Worm (Caenorhabditis elegans) whole organism, mixed stage, embryonic: Measurements from ENCODE around the gene srw-54.

ENCODE experiments used
- M03D4.4 ChIP-seq: sonication (generic microtip); optimal IDR thresholded peaks from 2 replicates; lab custom pipeline; 2017; ENCODE audit warnings: mild to moderate bottlenecking, missing genetic modification characterization, missing compliant biosample characterization
- blmp-1 ChIP-seq: fragments of 150-350 bp; optimal IDR thresholded peaks from 2 replicates; lab custom pipeline; 2014; ENCODE audit warnings: missing biosample characterization, missing genetic modification characterization
- ceh-39 ChIP-seq: fragments of 150-350 bp; optimal IDR thresholded peaks from 2 replicates; lab custom pipeline; 2014; ENCODE audit warnings: missing biosample characterization, missing genetic modification characterization
- ceh-43 ChIP-seq: fragments of 200-800 bp; sonication (Bioruptor generic); optimal IDR thresholded peaks from 2 replicates; lab custom pipeline; 2018; ENCODE audit warnings: mild to moderate bottlenecking, missing genetic modification characterization, moderate library complexity, missing compliant biosample characterization
- ceh-83 ChIP-seq: fragments of 200-800 bp; sonication (Bioruptor generic); optimal IDR thresholded peaks from 2 replicates; lab custom pipeline; 2018; ENCODE audit warnings: mild to moderate bottlenecking, missing genetic modification characterization, missing compliant biosample characterization
- ces-1 ChIP-seq: fragments of 150-350 bp; optimal IDR thresholded peaks from 2 replicates; lab custom pipeline; 2014; ENCODE audit warnings: missing biosample characterization, missing genetic modification reagents, missing genetic modification characterization
- cnd-1 ChIP-seq: fragments of 200-800 bp; sonication (Bioruptor generic); optimal IDR thresholded peaks from 2 replicates; lab custom pipeline; 2018; ENCODE audit warnings: mild to moderate bottlenecking, missing genetic modification characterization, missing compliant biosample characterization
- drap-1 ChIP-seq: fragments of 200-800 bp; sonication (Bioruptor generic); optimal IDR thresholded peaks from 3 replicates; lab custom pipeline; 2018; ENCODE audit warnings: mild to moderate bottlenecking, missing genetic modification characterization, missing compliant biosample characterization
- elt-1 ChIP-seq: sonication (generic microtip); optimal IDR thresholded peaks from 2 replicates; lab custom pipeline; 2017; ENCODE audit warnings: missing genetic modification characterization, mild to moderate bottlenecking, missing compliant biosample characterization, antibody characterized with exemption, moderate library complexity, borderline replicate concordance; ENCODE audit not compliant: insufficient read depth
- elt-3 ChIP-seq: fragments of 150-350 bp; optimal IDR thresholded peaks from 2 replicates; lab custom pipeline; 2014; ENCODE audit warnings: missing biosample characterization, missing genetic modification characterization
- flh-1 ChIP-seq: fragments of 200-800 bp; sonication (Bioruptor generic); optimal IDR thresholded peaks from 2 replicates; lab custom pipeline; 2018; ENCODE audit warnings: mild to moderate bottlenecking, missing genetic modification characterization, moderate library complexity, missing compliant biosample characterization
- ham-2 ChIP-seq: fragments of 200-800 bp; sonication (Bioruptor generic); optimal IDR thresholded peaks from 2 replicates; lab custom pipeline; 2018; ENCODE audit warnings: mild to moderate bottlenecking, missing genetic modification characterization, missing compliant biosample characterization
- lin-13 ChIP-seq: fragments of 150-350 bp; optimal IDR thresholded peaks from 2 replicates; lab custom pipeline; 2014; ENCODE audit warnings: missing biosample characterization, missing genetic modification characterization
- mab-5 ChIP-seq: fragments of 150-350 bp; optimal IDR thresholded peaks from 2 replicates; lab custom pipeline; 2014; ENCODE audit warnings: missing biosample characterization, missing genetic modification characterization
- mep-1 ChIP-seq: fragments of 150-350 bp; optimal IDR thresholded peaks from 2 replicates; lab custom pipeline; 2017; ENCODE audit warnings: missing biosample characterization, missing genetic modification reagents, missing genetic modification characterization, inconsistent platforms
- mls-2 ChIP-seq: sonication (generic microtip); optimal IDR thresholded peaks from 2 replicates; lab custom pipeline; 2016; ENCODE audit warnings: mild to moderate bottlenecking, missing genetic modification characterization, moderate library complexity, missing compliant biosample characterization
- nhr-12 ChIP-seq: fragments of 150-350 bp; optimal IDR thresholded peaks from 2 replicates; lab custom pipeline; 2014; ENCODE audit warnings: missing biosample characterization, missing genetic modification characterization
- nhr-2 ChIP-seq: fragments of 150-350 bp; optimal IDR thresholded peaks from 2 replicates; lab custom pipeline; 2014; ENCODE audit warnings: missing biosample characterization, missing genetic modification characterization
- nhr-28 ChIP-seq: fragments of 150-350 bp; optimal IDR thresholded peaks from 2 replicates; lab custom pipeline; 2014; ENCODE audit warnings: missing biosample characterization, missing genetic modification characterization
- nhr-76 ChIP-seq: sonication (generic microtip); optimal IDR thresholded peaks from 2 replicates; lab custom pipeline; 2017; ENCODE audit warnings: missing biosample characterization, missing genetic modification characterization
- pha-4 ChIP-seq: fragments of 150-350 bp; optimal IDR thresholded peaks from 2 replicates; lab custom pipeline; 2018; ENCODE audit warnings: missing biosample characterization, missing genetic modification reagents, missing genetic modification characterization
- sem-2 ChIP-seq: fragments of 200-800 bp; sonication (Bioruptor generic); optimal IDR thresholded peaks from 2 replicates; lab custom pipeline; 2018; ENCODE audit warnings: mild to moderate bottlenecking, missing genetic modification characterization, missing compliant biosample characterization
- snpc-4 ChIP-seq: fragments of 150-350 bp; optimal IDR thresholded peaks from 2 replicates; lab custom pipeline; 2014; ENCODE audit warnings: missing biosample characterization, missing genetic modification characterization
- sptf-1 ChIP-seq: sonication (generic microtip); optimal IDR thresholded peaks from 2 replicates; lab custom pipeline; 2017; ENCODE audit warnings: mild to moderate bottlenecking, missing genetic modification characterization, moderate library complexity, missing compliant biosample characterization
- tbx-8 ChIP-seq: fragments of 200-800 bp; sonication (Bioruptor generic); optimal IDR thresholded peaks from 2 replicates; lab custom pipeline; 2018; ENCODE audit warnings: mild to moderate bottlenecking, missing genetic modification characterization, moderate library complexity, missing compliant biosample characterization
- unc-120 ChIP-seq: sonication (generic microtip); optimal IDR thresholded peaks from 2 replicates; lab custom pipeline; 2017; ENCODE audit warnings: missing genetic modification characterization, missing compliant biosample characterization; ENCODE audit not compliant: poor library complexity, severe bottlenecking
- unc-39 ChIP-seq: fragments of 150-350 bp; optimal IDR thresholded peaks from 2 replicates; lab custom pipeline; 2014; ENCODE audit warnings: missing biosample characterization, missing genetic modification characterization
- unc-62 ChIP-seq: fragments of 150-350 bp; optimal IDR thresholded peaks from 2 replicates; lab custom pipeline; 2014; ENCODE audit warnings: missing biosample characterization, missing genetic modification reagents, missing genetic modification characterization
- zip-8 ChIP-seq: fragments of 150-350 bp; optimal IDR thresholded peaks from 2 replicates; lab custom pipeline; 2014; ENCODE audit warnings: missing biosample characterization, missing genetic modification characterization

Gene srw-54

ce11 chrV:16610791-16611385, at the start of gene srw-54:
Gene srw-54 (plus strand): TSS chrV:16611335.
- TF ChIP-seq unc-62 (no peak), nhr-2 (tag; lab: Kevin White, UChicago) (no peak), flh-1 (GFP tag; lab: Kevin White, UChicago) (no peak), elt-1 (tag; lab: Kevin White, UChicago) (no peak), unc-120 (tag; lab: Kevin White, UChicago) (no peak), ceh-43 (no peak), nhr-28 (tag; lab: Kevin White, UChicago) (no peak), unc-39 (tag; lab: Kevin White, UChicago) (no peak), M03D4.4 (no peak), pha-4 (tag; lab: Kevin White, UChicago) (no peak)
- TF ChIP-seq, all 35 proteins: peak for 0

DNA sequence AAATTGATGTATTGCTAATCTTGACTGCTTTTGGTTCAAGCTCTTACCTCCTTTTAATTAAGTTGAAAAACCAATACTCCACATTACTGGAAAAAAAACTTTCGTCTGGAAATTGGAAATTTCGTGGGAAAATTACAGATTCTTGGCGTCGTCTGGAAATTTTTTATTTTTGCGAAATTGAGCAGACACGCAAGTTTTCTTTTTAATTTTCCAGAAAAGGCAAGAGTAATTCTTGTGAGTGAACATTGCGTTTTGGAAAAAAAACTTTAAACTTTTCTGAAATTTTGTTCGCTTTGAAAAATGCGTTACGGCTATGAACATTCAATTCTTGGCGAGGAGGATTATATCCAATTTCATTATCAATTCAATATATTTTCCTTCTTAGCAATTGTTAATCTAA, 45.5 kb upstream of the srw-54 start, which contains the start of gene sru-45:
sru-45 (plus strand) TSS at position 301 of the 400 bp plus-strand sequence.
- no peak for TF ChIP-seq lin-13
- TF ChIP-seq unc-62, result no peak
- TF ChIP-seq snpc-4 (tag; lab: Kevin White, UChicago), result no peak
- no peak for TF ChIP-seq nhr-28 (tag; lab: Kevin White, UChicago)
- no peak for TF ChIP-seq unc-120 (tag; lab: Kevin White, UChicago)
- no peak for TF ChIP-seq drap-1 (GFP tag; lab: Kevin White, UChicago)
- no peak for TF ChIP-seq tbx-8 (GFP tag; lab: Kevin White, UChicago)
- no peak for TF ChIP-seq ham-2 (GFP tag; lab: Kevin White, UChicago)
- TF ChIP-seq sptf-1 (tag; lab: Kevin White, UChicago), result no peak
- TF ChIP-seq ces-1 (GFP tag; lab: Kevin White, UChicago), result no peak
- no peak for TF ChIP-seq ceh-83 (GFP tag; lab: Kevin White, UChicago)

DNA sequence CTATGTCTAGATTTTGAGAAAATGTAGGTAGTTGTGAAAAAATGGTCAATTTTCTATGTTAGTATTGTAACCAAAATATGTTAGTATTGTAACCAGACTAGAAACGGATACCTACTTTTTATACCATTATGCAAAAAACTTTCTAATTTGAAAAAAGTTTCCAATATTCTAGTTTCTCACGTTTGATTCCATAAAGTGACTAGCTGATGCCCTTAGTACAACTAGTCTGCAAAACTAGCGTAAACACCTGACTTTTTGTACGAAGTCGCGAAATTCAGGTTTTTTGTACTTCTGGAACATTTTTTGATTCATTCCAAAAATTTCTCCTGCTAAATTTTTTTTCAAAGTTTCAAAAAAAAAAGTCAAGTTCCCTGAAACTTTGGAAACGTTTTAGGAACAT, 43.1 kb upstream of the srw-54 start:
- TF ChIP-seq nhr-12, result no peak
- TF ChIP-seq tbx-8 (GFP tag; lab: Kevin White, UChicago), result no peak
- TF ChIP-seq ceh-43, result no peak
- no peak for TF ChIP-seq nhr-76 (tag; lab: Kevin White, UChicago)
- no peak for TF ChIP-seq unc-39 (tag; lab: Kevin White, UChicago)
- no peak for TF ChIP-seq mls-2
- TF ChIP-seq lin-13, result no peak
- no peak for TF ChIP-seq ceh-83 (GFP tag; lab: Kevin White, UChicago)
- TF ChIP-seq mab-5 (tag; lab: Kevin White, UChicago), result no peak
- TF ChIP-seq nhr-28 (tag; lab: Kevin White, UChicago), result no peak
- no peak for TF ChIP-seq ceh-39
- no peak for TF ChIP-seq mep-1 (tag; lab: Kevin White, UChicago)

DNA sequence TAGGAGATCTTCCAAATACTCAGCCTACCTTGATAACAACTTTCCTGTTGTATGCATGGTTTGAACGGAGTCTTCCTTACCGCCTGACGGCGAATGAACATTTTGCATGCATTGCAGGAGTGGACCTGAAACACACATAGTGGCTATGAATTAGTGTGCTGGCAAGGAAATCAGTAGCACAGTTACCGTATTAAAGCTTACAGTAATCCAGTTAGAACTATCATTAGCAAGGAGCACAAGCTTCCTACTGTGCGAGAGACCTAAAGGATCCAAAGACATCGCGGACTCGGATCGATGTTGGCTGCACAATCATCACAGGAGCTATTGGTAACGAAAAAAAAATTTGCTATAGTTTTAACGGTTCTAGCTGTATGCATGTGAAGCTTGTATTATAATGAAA, 40.4 kb upstream of the srw-54 start, which contains the start of gene nhr-233:
nhr-233 (minus strand) TSS at position 101 of the 400 bp plus-strand sequence.
- TF ChIP-seq unc-62 (no peak), snpc-4 (tag; lab: Kevin White, UChicago) (no peak), mep-1 (tag; lab: Kevin White, UChicago) (no peak), ceh-83 (GFP tag; lab: Kevin White, UChicago) (no peak), unc-39 (tag; lab: Kevin White, UChicago) (no peak), mab-5 (tag; lab: Kevin White, UChicago) (no peak), ham-2 (GFP tag; lab: Kevin White, UChicago) (no peak), nhr-2 (tag; lab: Kevin White, UChicago) (no peak), ceh-39 (no peak), mls-2 (no peak), M03D4.4 (no peak), elt-3 (tag; lab: Kevin White, UChicago) (no peak), nhr-28 (tag; lab: Kevin White, UChicago) (no peak), nhr-12 (no peak), sem-2 (GFP tag; lab: Kevin White, UChicago) (no peak), lin-13 (no peak), ceh-43 (no peak), cnd-1 (tag; lab: Kevin White, UChicago) (no peak), blmp-1 (tag; lab: Kevin White, UChicago) (no peak)

DNA sequence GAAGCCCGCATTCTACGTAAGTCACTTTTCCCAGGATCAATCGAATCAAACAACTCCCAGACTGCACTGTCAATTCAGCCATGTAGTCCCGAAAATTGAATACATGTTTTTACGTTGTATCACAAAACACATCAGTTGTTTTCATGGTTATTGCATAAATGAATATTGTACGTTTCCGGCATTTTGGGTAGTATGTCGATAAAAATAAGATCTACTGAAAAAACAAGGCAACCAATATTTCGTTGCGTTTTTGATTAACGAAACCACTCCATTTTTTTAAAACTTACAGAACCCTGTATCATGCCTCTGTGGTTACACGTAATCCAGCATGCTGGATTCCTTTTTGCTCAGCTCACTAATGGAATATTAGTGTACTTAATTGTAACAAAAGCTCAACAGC, 38.0 kb upstream of the srw-54 start, which contains the start of gene str-149:
str-149 (plus strand) TSS at position 301 of the 400 bp plus-strand sequence.
- no peak for TF ChIP-seq unc-39 (tag; lab: Kevin White, UChicago)
- no peak for TF ChIP-seq sptf-1 (tag; lab: Kevin White, UChicago)
- TF ChIP-seq ceh-39, result no peak
- no peak for TF ChIP-seq zip-8 (tag; lab: Kevin White, UChicago)
- TF ChIP-seq, all 35 proteins: peak for 0
